Worm (Caenorhabditis elegans) whole organism, L1 larva: ENCODE results near the gene C05B5.16.

ENCODE experiments used
- ceh-8 ChIP-seq: fragments of 200-800 bp; sonication (Bioruptor generic); optimal IDR thresholded peaks from 2 replicates; lab custom pipeline; 2018; ENCODE audit warnings: mild to moderate bottlenecking, missing genetic modification characterization, moderate library complexity, missing compliant biosample characterization
- ceh-82 ChIP-seq, 3 experiments: fragments of 150-350 bp in 1 of 3; sonication (generic microtip) in 2 of 3; optimal IDR thresholded peaks; 2 replicates each; lab custom pipeline; 2014 to 2017; ENCODE audit warnings: missing biosample characterization in 3 of 3, missing genetic modification characterization in 3 of 3
- mdl-1 ChIP-seq, 2 experiments: fragments of 150-350 bp; optimal IDR thresholded peaks; 2 replicates each; lab custom pipeline; 2014 to 2017; ENCODE audit warnings: missing biosample characterization in 2 of 2, missing genetic modification characterization in 2 of 2, inconsistent platforms in 1 of 2

DNA sequence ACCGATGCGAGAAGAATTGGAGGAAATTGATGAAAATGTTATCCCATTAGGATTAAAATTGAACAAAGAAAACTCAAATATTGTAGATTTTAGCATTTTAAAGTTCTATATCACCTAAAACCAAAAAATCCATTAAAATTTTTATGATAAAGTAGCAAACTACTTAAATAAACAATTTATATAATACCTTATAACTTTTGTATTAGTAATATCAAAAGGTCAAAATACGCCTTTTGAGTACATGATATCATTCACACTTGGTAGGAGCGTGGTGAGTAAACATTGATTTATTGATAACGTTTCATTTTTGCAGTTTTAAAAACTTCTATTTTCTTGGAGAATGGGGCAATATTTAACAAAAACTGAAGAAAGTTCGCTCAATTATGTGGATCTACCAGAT, 11.2 kb upstream of the C05B5.16 start, which contains the start of gene C05B5.5:
- TF ChIP-seq mdl-1 (tag; optimal IDR thresholded peaks at IDR 0.05; lab: Kevin White, UChicago) = no peak
- TF ChIP-seq ceh-82 (tag; optimal IDR thresholded peaks at IDR 0.05; lab: Kevin White, UChicago) = no peak
- TF ChIP-seq ceh-8 (GFP tag; lab: Kevin White, UChicago) = no peak
